Fruit fly (Drosophila melanogaster) whole organism, adult: ENCODE results near the gene CG43739.

Source experiments
- CG11617 ChIP-seq: fragments of 200-800 bp; sonication (Bioruptor generic); optimal IDR thresholded peaks from 2 replicates; lab custom pipeline; 2017; ENCODE audit warnings: mild to moderate bottlenecking, missing biosample characterization, missing genetic modification reagents, missing genetic modification characterization
- CG12768 ChIP-seq: fragments of 200-800 bp; sonication (Bioruptor generic); optimal IDR thresholded peaks from 2 replicates; lab custom pipeline; 2017; ENCODE audit warnings: missing biosample characterization, missing genetic modification characterization, mild to moderate bottlenecking, moderate library complexity, missing genetic modification reagents
- CG14711 ChIP-seq: fragments of 200-800 bp; sonication (Bioruptor generic); optimal IDR thresholded peaks from 2 replicates; lab custom pipeline; 2018; ENCODE audit warnings: missing biosample characterization, mild to moderate bottlenecking, missing genetic modification characterization, moderate library complexity
- CG1620 ChIP-seq: fragments of 200-800 bp; sonication (Bioruptor generic); optimal IDR thresholded peaks from 2 replicates; lab custom pipeline; 2016; ENCODE audit warnings: missing biosample characterization, missing genetic modification characterization
- CG33017 ChIP-seq: fragments of 200-800 bp; sonication (Bioruptor generic); optimal IDR thresholded peaks from 2 replicates; lab custom pipeline; 2018; ENCODE audit warnings: missing biosample characterization, mild to moderate bottlenecking, missing genetic modification characterization, moderate library complexity
- CG5204 ChIP-seq: fragments of 200-800 bp; sonication (Bioruptor generic); optimal IDR thresholded peaks from 2 replicates; lab custom pipeline; 2016; ENCODE audit warnings: missing biosample characterization, missing genetic modification characterization
- CG7045 ChIP-seq: fragments of 200-800 bp; sonication (Bioruptor generic); optimal IDR thresholded peaks from 2 replicates; lab custom pipeline; 2017; ENCODE audit warnings: missing biosample characterization, mild to moderate bottlenecking, missing genetic modification characterization
- CG7101 ChIP-seq: fragments of 200-800 bp; sonication (Bioruptor generic); optimal IDR thresholded peaks from 2 replicates; lab custom pipeline; 2018; ENCODE audit warnings: missing biosample characterization, mild to moderate bottlenecking, missing genetic modification characterization, moderate library complexity
- Clk ChIP-seq: fragments of 200-800 bp; sonication (Bioruptor generic); optimal IDR thresholded peaks from 2 replicates; lab custom pipeline; 2017; ENCODE audit warnings: missing biosample characterization, missing genetic modification characterization
- Crg-1 ChIP-seq: fragments of 200-800 bp; sonication (Bioruptor generic); optimal IDR thresholded peaks from 2 replicates; lab custom pipeline; 2016; ENCODE audit warnings: missing biosample characterization, missing genetic modification characterization
- Hr96 ChIP-seq: fragments of 200-800 bp; sonication (Bioruptor generic); optimal IDR thresholded peaks from 2 replicates; lab custom pipeline; 2016; ENCODE audit warnings: missing biosample characterization, missing genetic modification characterization
- Mnt ChIP-seq: fragments of 200-800 bp; sonication (Bioruptor generic); optimal IDR thresholded peaks from 2 replicates; lab custom pipeline; 2016; ENCODE audit warnings: missing biosample characterization, mild to moderate bottlenecking, missing genetic modification characterization
- bab1 ChIP-seq: fragments of 200-800 bp; sonication (Bioruptor generic); optimal IDR thresholded peaks from 3 replicates; lab custom pipeline; 2019; ENCODE audit warnings: missing biosample characterization, mild to moderate bottlenecking, missing genetic modification characterization, moderate library complexity
- cic ChIP-seq: fragments of 200-800 bp; sonication (Bioruptor generic); optimal IDR thresholded peaks from 2 replicates; lab custom pipeline; 2017; ENCODE audit warnings: missing biosample characterization, mild to moderate bottlenecking, missing genetic modification characterization, moderate library complexity
- cnc ChIP-seq, 2 experiments: fragments of >200 bp; optimal IDR thresholded peaks; 2 replicates each; lab custom pipeline; 2017
- kay ChIP-seq: fragments of 200-800 bp; sonication (Bioruptor generic); peaks from one replicate; lab custom pipeline; 2016; ENCODE audit warnings: missing biosample characterization, missing genetic modification characterization, borderline replicate concordance
- ovo ChIP-seq: fragments of 200-800 bp; sonication (Bioruptor generic); optimal IDR thresholded peaks from 2 replicates; lab custom pipeline; 2016; ENCODE audit warnings: missing biosample characterization, missing genetic modification characterization
- pad ChIP-seq: fragments of 200-800 bp; sonication (Bioruptor generic); optimal IDR thresholded peaks from 3 replicates; lab custom pipeline; 2017; ENCODE audit warnings: missing biosample characterization, missing genetic modification characterization, mild to moderate bottlenecking, moderate library complexity, missing genetic modification reagents
- tj ChIP-seq: fragments of 200-800 bp; sonication (Bioruptor generic); optimal IDR thresholded peaks from 3 replicates; lab custom pipeline; 2017; ENCODE audit warnings: missing biosample characterization, mild to moderate bottlenecking, missing genetic modification characterization, moderate library complexity
- toe ChIP-seq: fragments of 200-800 bp; sonication (Bioruptor generic); optimal IDR thresholded peaks from 2 replicates; lab custom pipeline; 2016; ENCODE audit warnings: missing biosample characterization, missing genetic modification characterization

CG43739 gene

DNA sequence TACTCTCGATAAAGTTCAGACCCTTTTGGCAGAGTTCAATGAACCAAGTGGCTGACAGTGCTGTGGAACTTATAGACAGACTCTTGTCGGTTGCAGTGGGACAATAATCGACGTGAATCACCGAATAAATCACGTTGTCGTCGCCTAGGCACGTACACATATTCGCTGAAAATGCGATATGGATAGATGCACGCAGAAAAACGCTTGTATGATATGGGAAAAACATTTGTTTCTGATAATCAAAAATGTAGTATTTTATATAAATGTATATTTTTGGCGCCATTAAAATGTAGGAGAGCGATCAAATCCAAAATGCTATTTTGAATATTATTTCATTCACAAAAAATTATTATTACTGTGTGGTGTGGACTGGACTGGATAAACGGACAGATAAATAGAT is 3.5 kb downstream of the CG43739 start:
- TF ChIP-seq Crg-1 (GFP tag; lab: Kevin White, UChicago) = no peak
- TF ChIP-seq tj (GFP tag; lab: Kevin White, UChicago) = peak; percentile 37
- no peak for TF ChIP-seq kay
- no peak for TF ChIP-seq pad (GFP tag; lab: Kevin White, UChicago)
- TF ChIP-seq cic (GFP tag; lab: Kevin White, UChicago) = no peak
- TF ChIP-seq toe (GFP tag; lab: Kevin White, UChicago) = no peak
- peak; percentile 20 for TF ChIP-seq CG14711 (tag; lab: Kevin White, UChicago)
- no peak for TF ChIP-seq Mnt (GFP tag; lab: Kevin White, UChicago)
- TF ChIP-seq CG1620 (GFP tag; lab: Kevin White, UChicago) = peak; percentile 8
- TF ChIP-seq Hr96 = no peak
- TF ChIP-seq Clk (GFP tag; lab: Kevin White, UChicago) = no peak
- peak; percentile 46 for TF ChIP-seq CG7101
- TF ChIP-seq ovo (GFP tag; lab: Kevin White, UChicago) = no peak
- TF ChIP-seq CG7045 (GFP tag; lab: Kevin White, UChicago) = no peak
- TF ChIP-seq CG33017 (tag; lab: Kevin White, UChicago) = no peak
- no peak for TF ChIP-seq cnc (optimal IDR thresholded peaks at IDR 0.05; lab: Kevin White, UChicago)
- TF ChIP-seq bab1 = peak; percentile 53
- TF ChIP-seq CG11617 = peak; percentile 24
- no peak for TF ChIP-seq CG12768 (GFP tag; lab: Kevin White, UChicago)
- no peak for TF ChIP-seq CG5204 (GFP tag; lab: Kevin White, UChicago)

DNA sequence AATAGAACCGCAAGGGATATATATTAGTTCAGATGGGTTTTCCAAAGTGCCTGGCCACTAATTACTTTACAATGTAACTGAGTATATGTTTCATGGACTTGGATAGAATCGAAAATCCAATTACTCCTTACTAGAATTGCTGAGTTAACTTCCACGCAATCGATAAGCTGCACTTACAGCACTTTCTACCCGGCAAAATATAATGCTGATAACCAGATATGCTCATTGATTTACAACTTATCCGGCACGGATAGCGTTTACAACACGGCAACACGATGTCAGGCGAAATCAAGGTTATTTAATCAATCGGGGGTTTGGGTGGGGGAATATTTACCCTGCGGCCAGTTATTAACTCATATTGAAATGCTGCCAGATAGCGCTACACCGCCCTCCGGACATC is 5.2 kb downstream of the CG43739 start:
- TF ChIP-seq tj (GFP tag; lab: Kevin White, UChicago) = peak; percentile 51
- TF ChIP-seq kay = peak; percentile 61
- no peak for TF ChIP-seq CG12768 (GFP tag; lab: Kevin White, UChicago)
- no peak for TF ChIP-seq pad (GFP tag; lab: Kevin White, UChicago)
- no peak for TF ChIP-seq bab1

DNA sequence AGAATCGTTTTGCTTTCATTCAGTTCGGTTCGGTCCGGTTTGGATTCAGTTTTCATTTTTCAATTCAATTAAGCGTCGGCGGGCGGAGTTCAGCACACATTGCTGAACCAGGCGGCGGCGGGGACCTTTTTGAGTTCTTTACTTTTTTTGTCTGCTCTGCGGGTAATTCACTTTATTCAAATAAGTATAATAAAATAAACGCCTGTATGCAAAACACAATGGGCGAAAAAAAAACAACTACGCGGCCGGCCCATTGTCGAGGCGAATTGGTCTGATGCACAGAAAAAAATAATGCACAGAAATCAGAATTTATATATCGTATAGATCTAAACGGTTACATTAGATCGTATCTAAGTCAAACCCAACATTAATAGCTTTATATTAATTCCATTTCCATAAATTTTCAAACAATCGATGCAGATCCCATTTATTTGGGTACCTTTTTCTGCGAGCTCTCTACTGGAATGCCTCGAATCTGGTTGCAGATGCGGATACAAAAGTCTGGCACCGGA is 5.9 kb downstream of the CG43739 start:
- TF ChIP-seq tj (GFP tag; lab: Kevin White, UChicago) = peak; percentile 55
- TF ChIP-seq Hr96 = no peak

DNA sequence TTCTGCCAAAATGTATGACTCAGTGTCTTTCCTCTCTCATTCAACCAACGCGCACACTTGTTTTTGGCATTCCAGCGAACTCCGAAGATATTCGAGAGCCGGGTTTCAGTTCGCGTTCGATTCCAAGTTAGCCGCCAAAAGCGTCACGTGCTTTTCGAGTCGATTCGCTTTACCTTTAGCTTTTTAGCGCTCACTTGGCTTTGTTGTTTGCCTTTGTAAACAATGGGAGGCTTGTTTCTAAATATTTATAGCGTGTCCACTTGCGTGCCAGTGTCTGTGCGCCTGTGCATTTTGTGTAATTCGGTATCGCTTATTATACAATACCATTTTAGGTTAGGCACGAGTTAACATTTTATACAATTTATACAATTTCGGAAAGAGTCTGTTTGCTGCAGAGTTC is 7.4 kb downstream of the CG43739 start:
- TF ChIP-seq tj (GFP tag; lab: Kevin White, UChicago) (peak; percentile 16), Mnt (GFP tag; lab: Kevin White, UChicago) (peak; percentile 5), CG33017 (tag; lab: Kevin White, UChicago) (no peak), CG12768 (GFP tag; lab: Kevin White, UChicago) (no peak), Crg-1 (GFP tag; lab: Kevin White, UChicago) (peak; percentile 7)

DNA sequence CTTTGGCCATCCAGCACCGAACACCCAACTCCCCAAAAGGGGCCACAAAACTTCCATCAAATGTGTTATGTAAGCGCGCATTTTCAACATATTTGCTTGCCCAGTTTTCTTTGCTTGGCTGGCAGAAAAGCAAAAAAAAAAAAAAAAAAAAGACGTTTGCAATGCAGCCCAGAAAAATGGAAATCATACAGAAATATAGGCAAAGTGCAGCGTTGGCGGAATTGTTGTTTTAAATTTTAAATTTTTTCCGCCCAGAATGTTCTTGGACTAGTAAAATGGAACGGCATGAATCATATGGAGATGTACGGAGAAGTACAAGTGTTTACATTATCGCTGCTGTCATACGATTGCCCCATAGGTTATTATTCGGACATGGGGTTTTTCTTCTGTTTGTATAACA is 9.4 kb downstream of the CG43739 start:
- TF ChIP-seq Clk (GFP tag; lab: Kevin White, UChicago) (no peak), tj (GFP tag; lab: Kevin White, UChicago) (peak; percentile 96), kay (no peak), Crg-1 (GFP tag; lab: Kevin White, UChicago) (no peak), Mnt (GFP tag; lab: Kevin White, UChicago) (no peak)

DNA sequence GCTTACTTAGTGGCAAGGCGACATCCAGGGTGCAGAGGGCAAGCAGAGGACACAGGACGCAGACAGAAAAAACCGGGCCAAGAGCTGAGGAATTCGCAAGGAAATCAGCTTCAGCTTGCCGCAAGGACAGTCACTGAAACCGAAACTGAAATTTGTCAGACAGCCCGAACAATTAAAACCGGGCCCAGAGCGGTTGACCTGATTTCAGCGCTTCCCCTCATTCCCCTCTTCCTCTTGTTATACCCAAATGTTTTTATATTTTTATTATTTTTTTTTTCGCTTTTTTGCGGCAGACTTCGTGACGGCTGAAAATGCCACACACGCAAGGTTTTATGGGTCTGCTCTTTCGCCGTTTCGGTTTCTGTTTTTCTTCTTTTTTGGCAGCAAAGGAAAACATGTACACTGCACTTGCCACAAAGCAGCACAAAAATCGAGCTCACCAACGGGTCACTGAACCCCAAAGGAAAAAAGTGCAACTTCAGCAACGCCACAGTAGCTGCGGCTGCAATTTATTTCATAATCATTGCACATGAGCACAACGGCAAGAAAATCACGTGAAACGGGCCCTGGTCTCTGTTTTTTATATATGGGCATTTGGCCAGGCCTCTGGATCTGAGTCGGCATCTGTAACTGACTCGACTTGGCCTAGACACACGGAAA is 10.6 kb downstream of the CG43739 start:
- TF ChIP-seq tj (GFP tag; lab: Kevin White, UChicago) (peak; percentile 97), Mnt (GFP tag; lab: Kevin White, UChicago) (no peak), bab1 (peak; percentile 4)

DNA sequence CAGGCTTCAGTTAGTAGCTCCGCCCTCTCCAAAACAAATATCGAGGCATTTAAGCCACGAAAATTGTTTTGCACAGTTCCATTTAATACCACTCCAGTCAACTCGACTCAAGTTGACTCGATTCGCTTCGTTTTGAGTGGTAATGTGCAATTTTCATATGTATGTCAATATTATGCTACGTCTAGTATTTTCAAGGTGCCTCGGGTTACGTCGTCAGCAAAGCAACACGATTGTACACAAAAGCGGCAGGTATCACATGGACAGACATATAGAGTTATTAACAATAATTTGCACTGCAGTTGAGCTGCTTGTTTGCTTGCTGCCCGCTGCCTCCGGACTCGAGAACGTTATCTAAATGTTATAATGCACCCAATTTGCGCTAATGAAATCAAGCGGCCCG is 13.7 kb downstream of the CG43739 start:
- TF ChIP-seq tj (GFP tag; lab: Kevin White, UChicago) (peak; percentile 92), bab1 (no peak), cic (GFP tag; lab: Kevin White, UChicago) (no peak), Clk (GFP tag; lab: Kevin White, UChicago) (no peak), CG7101 (no peak), toe (GFP tag; lab: Kevin White, UChicago) (no peak), cnc (optimal IDR thresholded peaks at IDR 0.05; lab: Kevin White, UChicago) (no peak), Hr96 (no peak), CG14711 (tag; lab: Kevin White, UChicago) (no peak), ovo (GFP tag; lab: Kevin White, UChicago) (no peak), Mnt (GFP tag; lab: Kevin White, UChicago) (no peak), CG11617 (no peak), CG12768 (GFP tag; lab: Kevin White, UChicago) (peak; percentile 20), Crg-1 (GFP tag; lab: Kevin White, UChicago) (no peak)
